Fruit fly (Drosophila melanogaster): ENCODE measurements around the gene HipHop.

Gene HipHop

DNA sequence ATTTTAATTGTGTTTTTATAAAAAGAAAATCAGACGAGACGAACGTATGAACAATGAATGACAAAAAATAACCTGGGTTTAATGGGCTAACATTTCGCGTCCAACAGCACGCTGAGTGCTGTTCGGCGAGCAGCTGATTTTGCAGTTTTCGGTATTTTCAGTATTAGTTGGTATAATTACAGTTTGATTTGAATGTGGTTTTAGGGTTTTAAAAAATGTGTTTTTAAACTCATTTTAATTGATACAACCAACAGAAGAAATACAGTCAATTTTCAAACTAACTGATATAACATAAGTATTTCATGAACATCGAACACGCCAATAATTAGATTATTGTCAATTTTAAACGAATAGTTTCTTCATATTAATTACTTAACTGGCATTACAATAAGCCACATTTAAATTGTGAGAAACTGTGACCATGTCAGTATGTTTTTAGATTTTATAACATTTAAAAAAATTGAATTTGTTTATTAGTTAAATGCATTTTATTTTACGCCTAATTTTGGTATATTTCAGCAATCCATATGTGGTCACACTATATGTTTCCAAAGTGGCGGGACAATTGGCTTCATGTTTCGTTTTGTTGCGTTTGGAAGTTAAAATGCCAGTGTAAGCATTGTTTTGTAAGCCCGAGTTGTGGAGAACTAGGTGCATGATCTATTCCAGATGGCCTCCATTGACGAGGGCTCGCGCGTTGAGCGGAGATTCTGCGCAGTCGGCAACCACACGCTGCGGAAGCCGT lies at the start of gene HipHop, which contains the start of gene CG14073:
TSS of gene HipHop (plus strand) at position 534 of the 745 bp plus-strand sequence.
TSS of gene CG14073 (minus strand) at position 38 of the 745 bp plus-strand sequence.
- TF ChIP-seq psq (optimal IDR thresholded peaks at IDR 0.05) = no peak
- no peak for TF ChIP-seq CG8478 (optimal IDR thresholded peaks at IDR 0.05)
- no peak for TF ChIP-seq usp (GFP tag; optimal IDR thresholded peaks at IDR 0.05)

DNA sequence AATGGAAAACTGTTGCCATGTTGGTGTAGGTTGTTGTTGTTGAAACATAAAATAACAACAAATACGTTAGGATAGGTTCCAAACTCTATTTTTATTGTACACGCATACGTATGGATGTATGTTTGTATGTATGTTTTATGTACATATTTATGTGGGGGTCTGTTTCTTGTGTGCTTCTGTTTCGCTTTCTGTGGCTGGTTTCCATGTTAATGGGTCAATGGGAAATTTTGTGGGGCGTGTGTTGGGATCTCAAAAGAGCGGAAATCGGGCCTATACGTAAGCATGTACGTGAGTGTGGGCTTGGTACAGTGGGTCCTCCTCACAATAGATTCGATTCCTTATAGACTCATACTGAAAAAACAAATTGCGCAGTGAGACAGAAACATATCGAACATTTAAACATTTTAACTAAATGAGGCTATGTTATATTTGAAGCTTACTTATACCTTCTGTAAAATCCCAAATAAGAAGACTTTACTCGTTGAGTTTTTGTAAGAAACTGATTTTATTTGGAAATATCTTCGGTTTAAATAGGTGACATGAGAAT lies 48.9 kb upstream of the HipHop start:
- no peak for TF ChIP-seq Dll (optimal IDR thresholded peaks at IDR 0.05)
- TF ChIP-seq pan (optimal IDR thresholded peaks at IDR 0.05) = no peak
- no peak for TF ChIP-seq usp (GFP tag; optimal IDR thresholded peaks at IDR 0.05)
- no peak for TF ChIP-seq EcR (GFP tag; optimal IDR thresholded peaks at IDR 0.05)
- TF ChIP-seq CG8478 (optimal IDR thresholded peaks at IDR 0.05) = no peak
- no peak for TF ChIP-seq psq (optimal IDR thresholded peaks at IDR 0.05)

DNA sequence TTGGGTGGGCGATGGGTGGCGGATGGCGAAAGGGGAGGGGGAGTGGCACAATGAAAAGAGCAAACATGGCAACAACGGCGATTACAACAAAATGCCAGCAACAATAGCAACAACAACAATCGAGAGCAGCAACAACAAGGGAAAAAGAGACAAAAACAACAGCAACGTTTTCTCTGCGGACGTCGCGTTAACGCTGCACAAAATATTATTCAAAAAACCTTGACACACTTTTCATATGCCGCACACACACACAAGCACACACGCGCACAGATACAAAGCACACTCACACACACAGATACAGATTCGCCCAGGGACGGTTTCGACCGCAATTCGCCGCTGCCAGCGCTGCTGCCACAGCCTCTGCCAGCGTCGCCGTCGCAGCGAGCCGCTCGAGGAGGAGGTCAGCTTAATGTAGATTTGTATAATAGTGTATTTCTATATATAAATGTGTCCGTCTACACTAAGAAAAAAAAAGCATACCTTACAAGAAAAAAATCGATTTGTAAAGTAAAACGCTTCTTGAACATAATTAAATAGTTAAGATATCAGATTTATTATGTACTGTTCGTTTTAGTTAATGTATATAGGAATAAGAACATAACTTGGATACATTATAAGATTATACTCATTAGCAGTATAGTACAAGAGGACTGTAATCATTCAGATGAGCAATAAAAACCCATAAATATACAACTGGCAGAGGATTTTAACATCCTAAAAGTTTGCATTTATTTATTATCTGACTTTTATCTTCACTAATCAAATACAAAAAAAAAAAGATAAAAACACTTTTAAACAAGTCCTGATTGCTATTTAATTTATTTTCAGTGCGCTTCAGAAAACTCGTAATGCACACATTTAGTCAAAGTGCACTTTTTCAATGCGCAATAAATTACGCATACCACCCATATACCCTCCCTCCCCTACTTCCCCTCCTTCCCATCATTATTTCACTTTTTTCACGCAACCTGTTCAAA lies 39.0 kb upstream of the HipHop start:
- TF ChIP-seq Dll (optimal IDR thresholded peaks at IDR 0.05) = no peak

DNA sequence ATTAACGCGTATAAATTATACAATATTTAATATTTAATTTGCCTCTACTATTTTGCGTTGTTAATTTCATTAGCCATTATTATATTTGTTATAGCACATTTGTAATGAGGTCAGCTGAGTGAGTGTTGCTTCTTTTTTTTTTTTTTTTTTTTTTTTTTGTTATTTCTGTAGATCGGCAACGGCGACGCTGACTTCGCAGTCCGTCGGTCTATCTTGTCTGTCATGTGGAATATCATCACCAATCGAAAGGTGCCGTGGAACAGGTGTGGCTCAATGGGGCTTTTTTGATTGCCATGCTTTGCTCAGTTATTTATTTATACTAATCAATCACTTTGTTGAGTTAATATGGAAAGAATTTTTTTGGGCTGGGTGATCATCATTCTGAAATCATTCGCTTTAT lies 38.3 kb upstream of the HipHop start:
- no peak for TF ChIP-seq usp (GFP tag; optimal IDR thresholded peaks at IDR 0.05)
- no peak for TF ChIP-seq pan (optimal IDR thresholded peaks at IDR 0.05)
- TF ChIP-seq CG8478 (optimal IDR thresholded peaks at IDR 0.05) = no peak
- no peak for TF ChIP-seq EcR (GFP tag; optimal IDR thresholded peaks at IDR 0.05)

DNA sequence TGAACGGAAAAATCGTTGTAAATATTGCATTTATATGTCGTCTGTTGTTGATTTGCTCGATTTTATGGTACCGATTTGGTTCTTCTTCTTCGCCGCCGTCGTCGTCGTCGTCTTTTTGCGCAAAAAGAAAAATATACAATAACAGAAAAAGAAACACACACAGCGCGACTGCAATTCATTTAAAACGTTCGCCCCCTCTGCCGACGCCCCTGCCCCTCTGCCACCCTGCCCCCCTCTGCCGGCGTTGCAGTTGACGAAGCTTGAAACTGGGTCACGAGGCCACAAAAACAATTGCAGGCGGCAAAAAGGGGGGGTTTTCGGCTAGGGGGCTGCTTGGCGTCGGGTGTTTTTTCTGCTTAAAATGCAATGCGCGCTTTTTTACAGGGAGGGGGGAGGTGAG lies 37.4 kb upstream of the HipHop start:
- TF ChIP-seq EcR (GFP tag; optimal IDR thresholded peaks at IDR 0.05) = no peak
- no peak for TF ChIP-seq pan (optimal IDR thresholded peaks at IDR 0.05)
- TF ChIP-seq CG8478 (optimal IDR thresholded peaks at IDR 0.05) = no peak
- TF ChIP-seq Dll (optimal IDR thresholded peaks at IDR 0.05) = no peak
- no peak for TF ChIP-seq usp (GFP tag; optimal IDR thresholded peaks at IDR 0.05)
- TF ChIP-seq psq (optimal IDR thresholded peaks at IDR 0.05) = no peak

DNA sequence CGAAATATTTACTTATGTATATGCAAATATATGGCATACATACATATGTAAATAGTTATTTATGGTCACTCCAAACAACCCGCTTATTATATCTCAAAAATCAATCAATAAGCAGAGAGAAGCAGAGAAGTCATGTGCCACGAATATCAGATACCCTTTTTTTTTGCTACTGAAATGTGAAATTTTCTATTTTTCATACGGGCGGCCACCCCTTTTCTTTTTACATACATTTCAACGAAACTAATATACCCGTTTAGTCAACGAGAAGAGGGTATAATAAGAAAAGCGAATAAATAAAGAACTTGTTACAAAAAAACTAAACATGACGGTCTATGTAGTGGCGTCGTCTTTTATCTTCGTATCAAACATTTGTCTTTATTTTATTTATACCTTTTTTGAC lies 36.4 kb upstream of the HipHop start:
- TF ChIP-seq usp (GFP tag; optimal IDR thresholded peaks at IDR 0.05) (no peak), Dll (optimal IDR thresholded peaks at IDR 0.05) (no peak), pan (optimal IDR thresholded peaks at IDR 0.05) (no peak), EcR (GFP tag; optimal IDR thresholded peaks at IDR 0.05) (no peak), CG8478 (optimal IDR thresholded peaks at IDR 0.05) (no peak), psq (optimal IDR thresholded peaks at IDR 0.05) (no peak)

DNA sequence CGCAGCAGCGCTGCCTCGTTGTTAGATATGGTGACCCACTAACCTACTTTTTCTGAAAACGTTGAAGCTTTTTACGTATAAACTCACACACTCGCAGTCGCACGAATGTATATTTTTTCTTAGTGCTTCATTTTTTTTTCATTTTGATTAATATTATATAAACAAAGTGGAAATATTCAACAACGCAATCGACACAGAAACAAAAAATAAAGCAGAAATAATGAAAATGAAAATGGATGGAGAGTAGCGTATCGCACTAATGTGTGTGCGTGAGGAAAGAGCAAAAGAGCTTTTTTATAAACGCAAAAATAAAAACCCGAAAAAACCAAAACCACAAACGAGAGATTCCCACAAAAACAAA lies 34.9 kb upstream of the HipHop start:
- TF ChIP-seq pan (optimal IDR thresholded peaks at IDR 0.05) = no peak
- no peak for TF ChIP-seq EcR (GFP tag; optimal IDR thresholded peaks at IDR 0.05)
- no peak for TF ChIP-seq psq (optimal IDR thresholded peaks at IDR 0.05)
- TF ChIP-seq usp (GFP tag; optimal IDR thresholded peaks at IDR 0.05) = no peak
- TF ChIP-seq CG8478 (optimal IDR thresholded peaks at IDR 0.05) = no peak
- no peak for TF ChIP-seq Dll (optimal IDR thresholded peaks at IDR 0.05)

DNA sequence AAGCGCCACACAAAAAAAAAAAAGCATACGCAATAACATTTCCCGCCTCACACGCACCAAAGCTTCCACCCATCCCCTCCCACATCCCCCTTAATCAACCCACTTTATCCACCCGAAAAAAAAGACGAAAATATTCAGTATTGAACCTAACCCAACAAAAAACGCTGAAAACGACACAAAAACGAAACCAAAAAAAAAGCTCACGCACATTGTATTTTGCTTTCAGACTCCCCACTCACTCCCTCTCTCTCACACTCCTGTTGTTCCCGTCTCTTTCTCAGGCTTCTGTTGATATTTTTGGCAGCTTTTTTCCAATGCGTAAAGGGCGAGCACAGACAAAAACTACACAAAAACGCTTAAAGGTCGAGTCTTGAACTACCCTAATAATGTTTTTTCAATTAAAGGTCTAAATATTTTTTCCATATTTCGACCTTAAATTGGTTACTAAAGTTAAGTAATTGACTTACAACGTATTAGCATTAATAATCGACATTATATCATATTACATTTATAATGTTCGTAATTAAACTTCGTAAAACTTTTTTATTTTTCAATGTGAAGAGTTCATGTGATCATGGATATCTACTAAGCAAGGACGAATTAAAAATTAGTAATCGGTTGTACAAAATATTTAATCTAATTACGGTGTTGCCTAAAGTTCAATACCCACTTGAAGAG lies 34.4 kb upstream of the HipHop start:
- TF ChIP-seq CG8478 (optimal IDR thresholded peaks at IDR 0.05) (no peak), pan (optimal IDR thresholded peaks at IDR 0.05) (no peak), psq (optimal IDR thresholded peaks at IDR 0.05) (no peak), EcR (GFP tag; optimal IDR thresholded peaks at IDR 0.05) (no peak), Dll (optimal IDR thresholded peaks at IDR 0.05) (no peak), usp (GFP tag; optimal IDR thresholded peaks at IDR 0.05) (no peak)

DNA sequence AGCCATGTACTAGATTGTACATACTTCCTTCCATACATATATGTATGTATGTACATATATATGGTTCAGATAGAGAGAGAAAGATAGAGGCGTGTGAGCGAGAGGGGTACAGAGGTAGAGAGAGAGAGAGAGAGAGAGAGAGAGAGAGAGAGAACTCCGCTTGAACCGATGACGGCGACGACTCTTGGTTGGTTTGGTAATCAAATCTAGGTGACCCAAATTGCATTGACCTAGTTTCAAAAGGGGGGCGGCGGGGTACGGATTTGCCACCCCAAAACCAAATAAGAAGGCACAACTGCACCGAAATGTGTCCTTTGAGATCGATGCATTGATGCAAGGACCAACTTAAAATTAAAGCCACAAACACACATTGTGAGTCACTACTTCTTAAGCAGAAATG lies 33.1 kb upstream of the HipHop start:
- TF ChIP-seq usp (GFP tag; optimal IDR thresholded peaks at IDR 0.05) (no peak), pan (optimal IDR thresholded peaks at IDR 0.05) (no peak), CG8478 (optimal IDR thresholded peaks at IDR 0.05) (no peak), Dll (optimal IDR thresholded peaks at IDR 0.05) (no peak)

DNA sequence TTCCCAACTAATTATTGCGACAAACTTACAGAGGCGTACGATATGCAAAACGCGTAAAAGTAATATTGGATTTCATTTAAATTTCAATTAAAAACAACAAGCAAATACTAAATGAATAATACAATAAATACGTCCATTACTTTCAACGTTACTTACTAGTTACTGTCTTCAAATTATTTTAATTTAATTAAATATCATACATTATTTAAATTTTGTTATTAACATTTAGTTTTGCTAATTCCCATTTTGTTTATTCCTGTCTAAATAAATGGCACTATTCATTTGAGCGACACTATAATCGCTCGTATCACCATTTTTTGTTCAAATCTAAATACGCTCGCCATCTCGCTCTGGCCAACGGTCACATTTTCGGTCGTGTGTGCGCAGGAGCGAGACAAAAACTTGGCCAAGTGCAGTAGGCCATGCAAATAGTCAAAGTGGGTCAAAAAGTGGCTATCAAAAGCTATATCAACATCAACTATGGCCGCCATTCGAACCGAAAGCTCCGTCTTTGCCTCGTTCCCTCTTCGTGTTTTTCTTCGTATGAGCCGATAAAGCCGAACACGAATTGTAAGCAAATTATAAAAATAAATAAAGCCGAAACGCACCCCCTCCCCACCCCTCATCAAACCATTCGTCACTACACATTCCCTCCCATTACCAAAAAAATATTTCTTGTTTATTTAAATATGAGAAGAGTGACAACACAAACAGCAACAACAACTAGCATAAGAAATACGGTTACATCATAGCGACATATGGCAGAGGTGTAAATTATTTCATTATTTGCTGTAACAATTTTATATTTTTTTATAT lies 31.6 kb upstream of the HipHop start:
- TF ChIP-seq CG8478 (optimal IDR thresholded peaks at IDR 0.05) = no peak
- no peak for TF ChIP-seq usp (GFP tag; optimal IDR thresholded peaks at IDR 0.05)
- no peak for TF ChIP-seq Dll (optimal IDR thresholded peaks at IDR 0.05)
- no peak for TF ChIP-seq psq (optimal IDR thresholded peaks at IDR 0.05)
- TF ChIP-seq EcR (GFP tag; optimal IDR thresholded peaks at IDR 0.05) = no peak
- TF ChIP-seq pan (optimal IDR thresholded peaks at IDR 0.05) = no peak

DNA sequence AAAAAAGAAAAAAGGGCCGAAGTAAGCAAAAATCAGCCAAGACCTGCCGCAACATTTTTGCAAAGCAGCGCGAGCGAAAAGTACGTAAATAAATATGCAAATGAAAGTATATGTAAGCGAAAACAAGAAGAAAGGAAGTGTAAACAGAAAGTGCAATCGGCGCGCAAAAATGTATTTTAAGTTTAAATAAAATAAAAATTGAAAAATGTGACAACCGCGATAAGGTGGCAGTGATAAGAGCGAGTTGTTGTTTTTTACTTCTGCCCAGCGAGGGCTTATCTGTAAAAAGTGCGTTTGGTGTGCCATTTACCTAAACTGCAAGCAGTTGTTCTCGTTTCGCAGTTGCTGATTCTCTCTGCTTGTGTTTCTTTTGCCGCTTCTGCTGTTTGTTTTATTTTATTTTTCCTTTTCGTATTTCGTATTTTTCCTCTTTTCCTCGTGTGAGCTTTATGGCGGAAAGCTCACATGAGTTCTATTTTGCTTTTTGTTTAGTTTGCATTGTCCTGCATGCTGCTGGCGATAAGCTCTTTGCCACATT lies 30.3 kb upstream of the HipHop start:
- TF ChIP-seq pan (optimal IDR thresholded peaks at IDR 0.05) (no peak), psq (optimal IDR thresholded peaks at IDR 0.05) (no peak), EcR (GFP tag; optimal IDR thresholded peaks at IDR 0.05) (no peak), Dll (optimal IDR thresholded peaks at IDR 0.05) (no peak), usp (GFP tag; optimal IDR thresholded peaks at IDR 0.05) (no peak), CG8478 (optimal IDR thresholded peaks at IDR 0.05) (no peak)
